Worm (Caenorhabditis elegans) whole organism, dauer: ENCODE results near the gene C24D10.6.
"Not testable (repeated sequence)": the region's sequence is repeated elsewhere in the genome, so short reads cannot be mapped to it uniquely, and the experiment has no call there.

Experiments used
- unc-62 ChIP-seq: sonication (generic microtip); optimal IDR thresholded peaks from 2 replicates; lab custom pipeline; 2017; ENCODE audit warnings: missing biosample characterization, missing genetic modification reagents, missing genetic modification characterization

C24D10.6 gene

ce11 chrIV:5160171-5160570 is at the start of gene C24D10.6, which contains the start of gene C24D10.4:
Gene C24D10.6, minus strand, starts transcription at chrIV:5160248.
Gene C24D10.4, plus strand, starts transcription at chrIV:5160522.
- TF ChIP-seq unc-62 (GFP tag; lab: Kevin White, UChicago) = no peak

ce11 chrIV:5209390-5209789 is 49.3 kb upstream of the C24D10.6 start, which contains the start of the genes Y59E9AL.36 and nbet-1:
Gene Y59E9AL.36, minus strand, starts transcription at chrIV:5209481.
Gene nbet-1, plus strand, starts transcription at chrIV:5209501.
- TF ChIP-seq unc-62 (GFP tag; lab: Kevin White, UChicago) = no peak

ce11 chrIV:5206716-5207115 is 46.7 kb upstream of the C24D10.6 start:
- no peak for TF ChIP-seq unc-62 (GFP tag; lab: Kevin White, UChicago)

- TF ChIP-seq unc-62 (GFP tag; lab: Kevin White, UChicago) = no peak
These were observed 44.5 kb upstream of the C24D10.6 start, which contains the start of gene tni-4 for ce11 chrIV:5204573-5204972. Gene tni-4, plus strand, starts transcription at chrIV:5204591.

ce11 chrIV:5202575-5202974 is 42.5 kb upstream of the C24D10.6 start:
- no peak for TF ChIP-seq unc-62 (GFP tag; lab: Kevin White, UChicago)

ce11 chrIV:5200813-5201212 is 40.8 kb upstream of the C24D10.6 start:
- TF ChIP-seq unc-62 (GFP tag; lab: Kevin White, UChicago) = no peak

ce11 chrIV:5195531-5195930 is 35.5 kb upstream of the C24D10.6 start, which contains the start of gene gpa-18:
Gene gpa-18, minus strand, starts transcription at chrIV:5195631.
- no peak for TF ChIP-seq unc-62 (GFP tag; lab: Kevin White, UChicago)

ce11 chrIV:5188051-5188450 is 28.0 kb upstream of the C24D10.6 start:
- TF ChIP-seq unc-62 (GFP tag; lab: Kevin White, UChicago) = no peak

ce11 chrIV:5186480-5187205 is 26.6 kb upstream of the C24D10.6 start, which contains the start of the genes W03F8.6 and mtrf-1L:
Gene W03F8.6, minus strand, starts transcription at chrIV:5186580.
Gene mtrf-1L, plus strand, starts transcription at chrIV:5187155.
- no peak for TF ChIP-seq unc-62 (GFP tag; lab: Kevin White, UChicago)

ce11 chrIV:5183755-5184166 is 23.7 kb upstream of the C24D10.6 start, which contains the start of gene W03F8.4:
Gene W03F8.4, plus strand, starts transcription at chrIV:5184123.
- TF ChIP-seq unc-62 (GFP tag; lab: Kevin White, UChicago) = no peak

- no peak for TF ChIP-seq unc-62 (GFP tag; lab: Kevin White, UChicago)
These were observed 13.0 kb upstream of the C24D10.6 start, which contains the start of gene lam-1 for ce11 chrIV:5173032-5173431. Gene lam-1, plus strand, starts transcription at chrIV:5173332.

ce11 chrIV:5171994-5172528 is 12.0 kb upstream of the C24D10.6 start:
- no peak for TF ChIP-seq unc-62 (GFP tag; lab: Kevin White, UChicago)

- no peak for TF ChIP-seq unc-62 (GFP tag; lab: Kevin White, UChicago)
These were observed 9.3 kb upstream of the C24D10.6 start for ce11 chrIV:5169335-5169734.

ce11 chrIV:5166030-5166429 is 6.0 kb upstream of the C24D10.6 start, which contains the start of gene ptp-5.1:
Gene ptp-5.1, plus strand, starts transcription at chrIV:5166330.
- TF ChIP-seq unc-62 (GFP tag; lab: Kevin White, UChicago) = no peak

ce11 chrIV:5165626-5166025 is 5.6 kb upstream of the C24D10.6 start, which contains the start of gene nspd-6:
Gene nspd-6, minus strand, starts transcription at chrIV:5165726.
- TF ChIP-seq unc-62 (GFP tag; lab: Kevin White, UChicago) = not testable (repeated sequence)

ce11 chrIV:5162941-5163340 is 2.9 kb upstream of the C24D10.6 start, which contains the start of the genes nspd-3 and C24D10.2:
Gene nspd-3, minus strand, starts transcription at chrIV:5163041.
Gene C24D10.2, plus strand, starts transcription at chrIV:5163339.
- not testable (repeated sequence) for TF ChIP-seq unc-62 (GFP tag; lab: Kevin White, UChicago)
